Fruit fly (Drosophila melanogaster) whole organism, embryonic: ENCODE data around the gene CG6225.

ENCODE experiments used
- CG10209 ChIP-seq: fragments of 200-800 bp; sonication (Bioruptor generic); optimal IDR thresholded peaks from 3 replicates; lab custom pipeline; 2017; ENCODE audit warnings: missing biosample characterization, mild to moderate bottlenecking, missing genetic modification characterization, missing genetic modification reagents
- CG10274 ChIP-seq: fragments of 200-800 bp; sonication (Bioruptor generic); optimal IDR thresholded peaks from 3 replicates; lab custom pipeline; 2017; ENCODE audit warnings: missing biosample characterization, mild to moderate bottlenecking, missing genetic modification characterization
- CG10462 ChIP-seq: fragments of 200-800 bp; sonication (Bioruptor generic); optimal IDR thresholded peaks from 2 replicates; lab custom pipeline; 2016; ENCODE audit warnings: missing biosample characterization, missing genetic modification characterization
- CG10543 ChIP-seq: fragments of 200-800 bp; sonication (Bioruptor generic); optimal IDR thresholded peaks from 3 replicates; lab custom pipeline; 2017; ENCODE audit warnings: missing biosample characterization, mild to moderate bottlenecking, missing genetic modification characterization, moderate library complexity
- CG12104 ChIP-seq: fragments of 200-800 bp; sonication (Bioruptor generic); optimal IDR thresholded peaks from 3 replicates; lab custom pipeline; 2016; ENCODE audit warnings: missing biosample characterization, missing genetic modification characterization
- CG12659 ChIP-seq: fragments of 200-800 bp; sonication (Bioruptor generic); optimal IDR thresholded peaks from 3 replicates; lab custom pipeline; 2017; ENCODE audit warnings: mild to moderate bottlenecking, missing biosample characterization, missing genetic modification reagents, missing genetic modification characterization
- CG12769 ChIP-seq: fragments of 200-800 bp; sonication (Bioruptor generic); optimal IDR thresholded peaks from 2 replicates; lab custom pipeline; 2019; ENCODE audit warnings: missing biosample characterization, mild to moderate bottlenecking, missing genetic modification characterization, moderate library complexity
- CG13424 ChIP-seq: fragments of 200-800 bp; sonication (Bioruptor generic); optimal IDR thresholded peaks from 2 replicates; lab custom pipeline; 2019; ENCODE audit warnings: missing biosample characterization, mild to moderate bottlenecking, missing genetic modification characterization, moderate library complexity
- CG2120 ChIP-seq: fragments of 200-800 bp; sonication (Bioruptor generic); optimal IDR thresholded peaks from 3 replicates; lab custom pipeline; 2016; ENCODE audit warnings: missing biosample characterization, missing genetic modification characterization
- CG2875 ChIP-seq: fragments of 200-800 bp; sonication (Bioruptor generic); optimal IDR thresholded peaks from 2 replicates; lab custom pipeline; 2017; ENCODE audit warnings: missing biosample characterization, mild to moderate bottlenecking, missing genetic modification characterization, missing genetic modification reagents
- CG31365 ChIP-seq: fragments of 200-800 bp; sonication (Bioruptor generic); optimal IDR thresholded peaks from 2 replicates; lab custom pipeline; 2018; ENCODE audit warnings: missing biosample characterization, mild to moderate bottlenecking, missing genetic modification characterization
- CG31388 ChIP-seq: fragments of 200-800 bp; sonication (Bioruptor generic); optimal IDR thresholded peaks from 2 replicates; lab custom pipeline; 2016; ENCODE audit warnings: missing biosample characterization, missing genetic modification characterization
- CG32772 ChIP-seq: fragments of 200-800 bp; sonication (Bioruptor generic); IDR thresholded peaks from 2 replicates; pipeline ENCODE4 v1.3.6; 2022; ENCODE audit warnings: missing biosample characterization, missing genetic modification characterization
- CG3281 ChIP-seq: fragments of 200-800 bp; sonication (Bioruptor generic); optimal IDR thresholded peaks from 3 replicates; lab custom pipeline; 2017; ENCODE audit warnings: missing biosample characterization, mild to moderate bottlenecking, missing genetic modification characterization
- CG3847 ChIP-seq: fragments of 200-800 bp; sonication (Bioruptor generic); IDR thresholded peaks from 2 replicates; pipeline ENCODE4 v1.3.6; 2022; ENCODE audit warnings: missing biosample characterization, missing genetic modification characterization
- CG6765 ChIP-seq: fragments of 200-800 bp; sonication (Bioruptor generic); optimal IDR thresholded peaks from 3 replicates; lab custom pipeline; 2017; ENCODE audit warnings: missing biosample characterization, mild to moderate bottlenecking, missing genetic modification characterization
- CG6813 ChIP-seq: fragments of 200-800 bp; sonication (Bioruptor generic); optimal IDR thresholded peaks from 2 replicates; lab custom pipeline; 2017; ENCODE audit warnings: missing biosample characterization, missing genetic modification characterization, mild to moderate bottlenecking, moderate library complexity, missing genetic modification reagents
- CG7357 ChIP-seq: fragments of 200-800 bp; sonication (Bioruptor generic); IDR thresholded peaks from 3 replicates; pipeline ENCODE4 v1.3.6; 2022; ENCODE audit warnings: missing biosample characterization, missing genetic modification characterization
- CG7839 ChIP-seq: fragments of 200-800 bp; sonication (Bioruptor generic); optimal IDR thresholded peaks from 3 replicates; lab custom pipeline; 2018; ENCODE audit warnings: missing biosample characterization, mild to moderate bottlenecking, missing genetic modification characterization, moderate library complexity
- CG9609 ChIP-seq: fragments of 200-800 bp; sonication (Bioruptor generic); optimal IDR thresholded peaks from 3 replicates; lab custom pipeline; 2016; ENCODE audit warnings: missing biosample characterization, missing genetic modification characterization
- D19A ChIP-seq: fragments of 200-800 bp; optimal IDR thresholded peaks from 3 replicates; lab custom pipeline; 2019; ENCODE audit warnings: missing biosample characterization, mild to moderate bottlenecking, missing genetic modification characterization, moderate library complexity
- Dbx ChIP-seq: fragments of 200-800 bp; sonication (Bioruptor generic); IDR thresholded peaks from 3 replicates; pipeline ENCODE4 v1.3.6; 2022; ENCODE audit warnings: missing biosample characterization, missing genetic modification characterization
- Dp ChIP-seq: fragments of 200-800 bp; sonication (Bioruptor generic); optimal IDR thresholded peaks from 2 replicates; lab custom pipeline; 2018; ENCODE audit warnings: missing biosample characterization, mild to moderate bottlenecking, missing genetic modification characterization, moderate library complexity
- Drgx ChIP-seq: fragments of 200-800 bp; sonication (Bioruptor generic); IDR thresholded peaks from 2 replicates; pipeline ENCODE4 v1.3.6; 2022; ENCODE audit warnings: missing biosample characterization, missing genetic modification characterization
- HLH54F ChIP-seq: fragments of 200-800 bp; sonication (Bioruptor generic); optimal IDR thresholded peaks from 3 replicates; lab custom pipeline; 2016; ENCODE audit warnings: missing biosample characterization, missing genetic modification characterization
- Hey ChIP-seq: fragments of 200-800 bp; sonication (Bioruptor generic); optimal IDR thresholded peaks from 3 replicates; lab custom pipeline; 2018; ENCODE audit warnings: missing biosample characterization, mild to moderate bottlenecking, missing genetic modification characterization
- Hmr ChIP-seq: fragments of 200-800 bp; sonication (Bioruptor generic); optimal IDR thresholded peaks from 3 replicates; lab custom pipeline; 2017; ENCODE audit warnings: mild to moderate bottlenecking, missing biosample characterization, missing genetic modification reagents, missing genetic modification characterization
- Med ChIP-seq: fragments of 200-800 bp; sonication (Bioruptor generic); peaks from one replicate; lab custom pipeline; 2016; ENCODE audit warnings: missing biosample characterization, missing genetic modification characterization, mild to moderate bottlenecking, inconsistent platforms, moderate library complexity
- Nf-YC ChIP-seq: fragments of 200-800 bp; optimal IDR thresholded peaks from 3 replicates; lab custom pipeline; 2019; ENCODE audit warnings: missing biosample characterization, mild to moderate bottlenecking, missing genetic modification characterization, moderate library complexity
- PHDP ChIP-seq: fragments of 200-800 bp; sonication (Bioruptor generic); optimal IDR thresholded peaks from 3 replicates; lab custom pipeline; 2018; ENCODE audit warnings: missing biosample characterization, mild to moderate bottlenecking, missing genetic modification characterization, moderate library complexity
- Rfx ChIP-seq: fragments of 200-800 bp; sonication (Bioruptor generic); IDR thresholded peaks from 2 replicates; pipeline ENCODE4 v1.3.6; 2022; ENCODE audit warnings: missing biosample characterization, missing genetic modification characterization
- Taf1 ChIP-seq: fragments of 200-800 bp; sonication (Bioruptor generic); IDR thresholded peaks from 2 replicates; pipeline ENCODE4 v1.3.6; 2022; ENCODE audit warnings: missing biosample characterization, missing genetic modification characterization
- ab ChIP-seq: fragments of 200-800 bp; sonication (Bioruptor generic); optimal IDR thresholded peaks from 2 replicates; lab custom pipeline; 2016; ENCODE audit warnings: missing biosample characterization, missing genetic modification characterization
- ac ChIP-seq: fragments of 200-800 bp; sonication (Bioruptor generic); optimal IDR thresholded peaks from 3 replicates; lab custom pipeline; 2017; ENCODE audit warnings: missing biosample characterization, mild to moderate bottlenecking, missing genetic modification characterization
- al ChIP-seq: fragments of 200-800 bp; sonication (Bioruptor generic); IDR thresholded peaks from 2 replicates; pipeline ENCODE4 v1.3.6; 2022; ENCODE audit warnings: missing biosample characterization, missing genetic modification characterization
- bcd ChIP-seq: fragments of 200-800 bp; sonication (Bioruptor generic); optimal IDR thresholded peaks from 2 replicates; lab custom pipeline; 2017; ENCODE audit warnings: missing biosample characterization, mild to moderate bottlenecking, missing genetic modification characterization
- caup ChIP-seq: fragments of 200-800 bp; sonication (Bioruptor generic); optimal IDR thresholded peaks from 3 replicates; lab custom pipeline; 2017; ENCODE audit warnings: missing biosample characterization, mild to moderate bottlenecking, missing genetic modification characterization, moderate library complexity; ENCODE audit not compliant: severe bottlenecking
- ci ChIP-seq: fragments of 200-800 bp; sonication (Bioruptor generic); IDR thresholded peaks from 3 replicates; pipeline ENCODE4 v1.3.6; 2022; ENCODE audit warnings: missing biosample characterization, missing genetic modification characterization
- corto ChIP-seq: fragments of 200-800 bp; sonication (Bioruptor generic); optimal IDR thresholded peaks from 2 replicates; lab custom pipeline; 2016; ENCODE audit warnings: missing biosample characterization, mild to moderate bottlenecking, missing genetic modification characterization, moderate library complexity
- dysf ChIP-seq: fragments of 200-800 bp; sonication (Bioruptor generic); IDR thresholded peaks from 3 replicates; pipeline ENCODE4 v1.3.6; 2022; ENCODE audit warnings: missing biosample characterization, missing genetic modification characterization
- ewg ChIP-seq: fragments of 200-800 bp; sonication (Bioruptor generic); optimal IDR thresholded peaks from 3 replicates; lab custom pipeline; 2017; ENCODE audit warnings: mild to moderate bottlenecking, missing biosample characterization, missing genetic modification reagents, missing genetic modification characterization
- luna ChIP-seq: fragments of 200-800 bp; sonication (Bioruptor generic); optimal IDR thresholded peaks from 2 replicates; lab custom pipeline; 2016; ENCODE audit warnings: missing biosample characterization, missing genetic modification characterization
- sens ChIP-seq: fragments of 200-800 bp; sonication (Bioruptor generic); peaks from one replicate; lab custom pipeline; 2016; ENCODE audit warnings: missing biosample characterization, missing genetic modification characterization
- sna ChIP-seq: fragments of 200-800 bp; sonication (Bioruptor generic); IDR thresholded peaks from 2 replicates; pipeline ENCODE4 v1.3.6; 2022; ENCODE audit warnings: missing biosample characterization, missing genetic modification characterization; ENCODE audit not compliant: partially characterized antibody
- tin ChIP-seq: fragments of 200-800 bp; sonication (Bioruptor generic); optimal IDR thresholded peaks from 3 replicates; lab custom pipeline; 2016; ENCODE audit warnings: missing biosample characterization, missing genetic modification characterization
- toy ChIP-seq: fragments of 200-800 bp; sonication (Bioruptor generic); IDR thresholded peaks from 2 replicates; pipeline ENCODE4 v1.3.6; 2022; ENCODE audit warnings: missing biosample characterization, missing genetic modification characterization
- usp ChIP-seq: fragments of >200 bp; optimal IDR thresholded peaks from 2 replicates; lab custom pipeline; 2017; ENCODE audit warnings: missing biosample characterization, missing genetic modification characterization

CG6225 gene

dm6 chr3R:12653511-12654252, 695 bp upstream of the CG6225 start (continued):
- TF ChIP-seq toy = no peak
- peak; percentile 61 for TF ChIP-seq CG10462 (GFP tag; lab: Kevin White, UChicago)
- peak; percentile 70 for TF ChIP-seq CG2875
- peak; percentile 56 for TF ChIP-seq CG10274 (GFP tag; lab: Kevin White, UChicago)
- peak; percentile 84 for TF ChIP-seq CG9609 (GFP tag; lab: Kevin White, UChicago)
- TF ChIP-seq ab (GFP tag; lab: Kevin White, UChicago) = peak; percentile 27
- TF ChIP-seq ac (GFP tag; lab: Kevin White, UChicago) = no peak
- peak; percentile 87 for TF ChIP-seq PHDP (tag; lab: Kevin White, UChicago)
- TF ChIP-seq D19A (tag; lab: Kevin White, UChicago) = peak; percentile 68
- TF ChIP-seq CG12104 (GFP tag; lab: Kevin White, UChicago) = peak; percentile 61
- peak; percentile 68 for TF ChIP-seq HLH54F (GFP tag; lab: Kevin White, UChicago)
- peak; percentile 74 for TF ChIP-seq tin (GFP tag; lab: Kevin White, UChicago)
- no peak for TF ChIP-seq usp (GFP tag; lab: Kevin White, UChicago)
- no peak for TF ChIP-seq CG31388
- peak; percentile 47 for TF ChIP-seq luna (GFP tag; lab: Kevin White, UChicago)
- TF ChIP-seq Drgx = peak; percentile 77; the same call in 1 of the 2 replicates
- TF ChIP-seq, all 482 proteins: peak for 371

DNA sequence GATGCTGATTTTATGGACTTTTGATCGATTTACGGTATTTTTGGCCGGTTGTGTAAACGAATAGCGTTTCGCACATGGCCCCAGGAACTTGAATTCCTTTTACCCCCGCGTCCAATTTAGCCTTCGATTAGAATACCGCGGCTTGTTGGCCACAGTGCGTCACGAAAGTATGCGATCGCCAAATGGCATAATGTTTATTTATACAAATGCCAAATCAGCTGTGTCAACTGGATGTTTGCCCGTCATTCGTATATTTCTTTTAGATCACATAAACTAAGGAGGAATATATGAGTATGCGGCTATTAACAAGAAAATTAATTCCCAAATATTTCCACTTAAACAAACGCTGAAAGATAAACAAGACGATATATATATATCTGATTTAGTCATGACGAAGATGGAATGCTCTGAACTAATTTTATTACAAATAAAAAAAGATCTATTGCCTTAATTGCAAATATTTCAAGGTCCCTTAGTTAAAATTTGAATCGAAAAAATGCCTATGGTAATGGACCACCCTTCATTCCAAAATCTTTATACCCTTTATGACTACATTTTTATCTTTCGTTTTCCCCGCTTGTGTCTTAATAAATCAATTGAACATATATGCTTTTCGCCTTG, 2.7 kb downstream of the CG6225 start:
- peak; percentile 62 for TF ChIP-seq caup (GFP tag; lab: Kevin White, UChicago)
- TF ChIP-seq sna (GFP tag; lab: Robert Waterston, UW) = no peak
- TF ChIP-seq CG10543 (GFP tag; lab: Kevin White, UChicago) = peak; percentile 14
- TF ChIP-seq Nf-YC (tag; lab: Kevin White, UChicago) = no peak
- TF ChIP-seq CG2120 (GFP tag; lab: Kevin White, UChicago) = peak; percentile 64
- TF ChIP-seq dysf (GFP tag; lab: Robert Waterston, UW) = peak; percentile 27; the same call in 1 of the 3 replicates
- peak; percentile 53 for TF ChIP-seq Rfx (GFP tag; lab: Robert Waterston, UW)
- no peak for TF ChIP-seq corto
- TF ChIP-seq al (GFP tag; lab: Robert Waterston, UW) = peak; percentile 47; the same call in 1 of the 2 replicates
- peak; percentile 10 for TF ChIP-seq CG10209 (GFP tag; lab: Kevin White, UChicago)
- TF ChIP-seq CG12769 (tag; lab: Kevin White, UChicago) = peak; percentile 20
- TF ChIP-seq Dbx (GFP tag; lab: Robert Waterston, UW) = 0 out of 3 replicates have a peak, but pooled peaks have one; percentile 24
- peak; percentile 25 for TF ChIP-seq CG6765 (GFP tag; lab: Kevin White, UChicago)
- peak; percentile 8 for TF ChIP-seq CG13424 (tag; lab: Kevin White, UChicago)
- no peak for TF ChIP-seq CG7357 (GFP tag; lab: Robert Waterston, UW)
- TF ChIP-seq Dp (GFP tag; lab: Kevin White, UChicago) = no peak
- TF ChIP-seq sens (GFP tag; lab: Kevin White, UChicago) = peak; percentile 76
- TF ChIP-seq CG7839 (tag; lab: Kevin White, UChicago) = peak; percentile 39
- TF ChIP-seq Med (GFP tag; lab: Kevin White, UChicago) = peak; percentile 71
- TF ChIP-seq CG3281 = peak; percentile 71
- TF ChIP-seq Hey = no peak
- TF ChIP-seq CG32772 (GFP tag; lab: Robert Waterston, UW) = no peak
- TF ChIP-seq CG6813 (GFP tag; lab: Kevin White, UChicago) = peak; percentile 42
- TF ChIP-seq ci (GFP tag; lab: Robert Waterston, UW) = no peak
- TF ChIP-seq PHDP (tag; lab: Kevin White, UChicago) = peak; percentile 16
- no peak for TF ChIP-seq CG31365 (tag; lab: Kevin White, UChicago)
- peak; percentile 40; the same call in 1 of the 2 replicates for TF ChIP-seq CG3847 (GFP tag; lab: Robert Waterston, UW)
- no peak for TF ChIP-seq ewg (GFP tag; lab: Kevin White, UChicago)
- no peak for TF ChIP-seq Taf1 (GFP tag; lab: Robert Waterston, UW)
- TF ChIP-seq CG12659 (GFP tag; lab: Kevin White, UChicago) = peak; percentile 12
- TF ChIP-seq bcd (GFP tag; lab: Kevin White, UChicago) = no peak
- peak; percentile 63 for TF ChIP-seq Hmr (GFP tag; lab: Kevin White, UChicago)
